Fruit fly (Drosophila melanogaster): ENCODE data around the gene CG12003.

CG12003 gene

DNA sequence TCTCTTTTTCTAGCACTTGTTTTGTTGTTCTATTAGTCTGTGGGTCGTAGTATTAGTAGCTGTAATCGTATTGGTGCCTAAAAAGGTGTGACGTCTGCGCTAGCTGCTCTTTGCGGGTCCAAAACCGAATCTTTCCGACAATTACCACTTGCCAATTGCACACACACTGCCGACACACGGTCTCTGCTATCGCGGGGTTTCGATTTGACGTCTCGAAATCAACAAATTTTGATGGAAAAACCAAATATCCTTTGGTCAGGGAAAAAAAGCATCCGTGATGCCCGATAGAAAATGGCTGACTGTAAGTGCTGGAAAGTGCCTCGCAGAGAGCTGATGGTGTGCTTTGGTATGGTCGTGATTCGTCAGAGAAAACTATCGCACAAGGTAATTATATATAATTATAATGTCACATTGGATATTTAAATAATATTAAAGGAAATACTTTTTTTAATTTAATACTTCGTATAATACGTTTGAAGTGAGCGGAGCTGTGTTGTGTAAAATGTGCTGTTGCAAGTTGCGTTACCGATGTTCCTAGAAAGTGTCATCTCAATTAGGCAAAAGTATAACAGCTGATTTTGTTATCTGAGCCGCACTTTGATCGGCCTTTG is 6.9 kb upstream of the CG12003 start, which contains the start of the genes Pex10 and CG12099 (continued):
- TF ChIP-seq Pdp1 (GFP tag; optimal IDR thresholded peaks at IDR 0.05): peak; percentile 53 to 74
- TF ChIP-seq MESR4 (GFP tag; optimal IDR thresholded peaks at IDR 0.05): peak; percentile 95
- TF ChIP-seq CG14014 (GFP tag; IDR thresholded peaks at IDR 0.05): peak; percentile 87
- peak; percentile 94 for TF ChIP-seq CG6272 (GFP tag; IDR thresholded peaks at IDR 0.05)
- peak; percentile 30 to 66 for TF ChIP-seq chif (GFP tag; optimal IDR thresholded peaks at IDR 0.05)
- TF ChIP-seq CG16813 (GFP tag; IDR thresholded peaks at IDR 0.05; ENCODE audit: partially characterized antibody): peak; percentile 97
- no peak for TF ChIP-seq jing (GFP tag; optimal IDR thresholded peaks at IDR 0.05)
- TF ChIP-seq Meics (GFP tag; optimal IDR thresholded peaks at IDR 0.05): peak; percentile 84
- TF ChIP-seq Hmr (GFP tag; optimal IDR thresholded peaks at IDR 0.05): peak; percentile 89
- peak; percentile 97 for TF ChIP-seq CG3847 (GFP tag; IDR thresholded peaks at IDR 0.05)
- TF ChIP-seq psq (GFP tag; optimal IDR thresholded peaks at IDR 0.05): peak; percentile 72
- peak; percentile 86 for TF ChIP-seq ssp (GFP tag; IDR thresholded peaks at IDR 0.05)
- peak; percentile 78 for TF ChIP-seq wor (GFP tag; IDR thresholded peaks at IDR 0.05)
- TF ChIP-seq mld (GFP tag; IDR thresholded peaks at IDR 0.05; ENCODE audit: partially characterized antibody): peak; percentile 80; the same call in 2 of the 3 replicates
- peak; percentile 78 for TF ChIP-seq BtbVII (GFP tag; optimal IDR thresholded peaks at IDR 0.05)
- peak; percentile 86 for TF ChIP-seq sens-2 (GFP tag; IDR thresholded peaks at IDR 0.05)
- peak; percentile 86 for TF ChIP-seq Taf1 (GFP tag; IDR thresholded peaks at IDR 0.05)
- TF ChIP-seq CG33557 (GFP tag; optimal IDR thresholded peaks at IDR 0.05): peak; percentile 84
- peak; percentile 70 for TF ChIP-seq ATbp (GFP tag; optimal IDR thresholded peaks at IDR 0.05)
- TF ChIP-seq Bteb2 (GFP tag; optimal IDR thresholded peaks at IDR 0.05): peak; percentile 66
- peak; percentile 91 for TF ChIP-seq CG32772 (GFP tag; IDR thresholded peaks at IDR 0.05)
- peak; percentile 85 for TF ChIP-seq CG7839 (tag; optimal IDR thresholded peaks at IDR 0.05)
- TF ChIP-seq CG4617 (GFP tag; optimal IDR thresholded peaks at IDR 0.05; ENCODE audit: borderline replicate concordance): peak; percentile 86
- TF ChIP-seq CG10431 (GFP tag; optimal IDR thresholded peaks at IDR 0.05): no peak
- TF ChIP-seq CG18619 (GFP tag; optimal IDR thresholded peaks at IDR 0.05): peak; percentile 83
- TF ChIP-seq aop (GFP tag; IDR thresholded peaks at IDR 0.05): peak; percentile 47; the same call in 1 of the 2 replicates
- no peak for TF ChIP-seq gsb-n (tag; optimal IDR thresholded peaks at IDR 0.05)
- peak; percentile 13 for TF ChIP-seq disco-r (GFP tag; optimal IDR thresholded peaks at IDR 0.05)
- peak; percentile 16 for TF ChIP-seq run (tag; optimal IDR thresholded peaks at IDR 0.05)
- peak; percentile 95 for TF ChIP-seq Ptx1 (GFP tag; IDR thresholded peaks at IDR 0.05)
- TF ChIP-seq CG3065 (GFP tag; optimal IDR thresholded peaks at IDR 0.05): peak; percentile 74
- peak; percentile 10 for TF ChIP-seq CG12071 (GFP tag; optimal IDR thresholded peaks at IDR 0.05)
- TF ChIP-seq chn (GFP tag; optimal IDR thresholded peaks at IDR 0.05): peak; percentile 81
- TF ChIP-seq rib (GFP tag; IDR thresholded peaks at IDR 0.05): peak; percentile 85
- peak; percentile 80 for TF ChIP-seq nerfin-2 (GFP tag; IDR thresholded peaks at IDR 0.05; ENCODE audit: partially characterized antibody)
- peak; percentile 60 for TF ChIP-seq CG2875 (GFP tag; optimal IDR thresholded peaks at IDR 0.05)
- peak; percentile 36 for TF ChIP-seq p53 (GFP tag; optimal IDR thresholded peaks at IDR 0.05)
- TF ChIP-seq MTF-1 (GFP tag; optimal IDR thresholded peaks at IDR 0.05; ENCODE audit: borderline replicate concordance): no peak
- TF ChIP-seq salm (tag; optimal IDR thresholded peaks at IDR 0.05): peak; percentile 59
- TF ChIP-seq unpg (GFP tag; optimal IDR thresholded peaks at IDR 0.05): peak; percentile 86
- no peak for TF ChIP-seq Hr78 (GFP tag; optimal IDR thresholded peaks at IDR 0.05)
- peak; percentile 84 for TF ChIP-seq kay (GFP tag; optimal IDR thresholded peaks at IDR 0.05)
- TF ChIP-seq mam (GFP tag; optimal IDR thresholded peaks at IDR 0.05): peak; percentile 78
- TF ChIP-seq CG11085 (GFP tag; IDR thresholded peaks at IDR 0.05): peak; percentile 88
- peak; percentile 93 for TF ChIP-seq Xrp1 (GFP tag; IDR thresholded peaks at IDR 0.05)
- TF ChIP-seq CG30431 (GFP tag; optimal IDR thresholded peaks at IDR 0.05): peak; percentile 76
- TF ChIP-seq HmgZ (tag; optimal IDR thresholded peaks at IDR 0.05): peak; percentile 84
- peak; percentile 87 for TF ChIP-seq CG8765 (GFP tag; IDR thresholded peaks at IDR 0.05)
- TF ChIP-seq CG30020 (tag; optimal IDR thresholded peaks at IDR 0.05): peak; percentile 81

Measured in whole organism, embryonic.